Worm (Caenorhabditis elegans) whole organism, early embryonic: ENCODE measurements around the gene mltn-7.

Experiments
- B0310.2 ChIP-seq: sonication (generic microtip); optimal IDR thresholded peaks from 2 replicates; lab custom pipeline; 2016; ENCODE audit warnings: mild to moderate bottlenecking, missing genetic modification characterization, missing compliant biosample characterization
- F13C5.2 ChIP-seq: sonication (generic microtip); optimal IDR thresholded peaks from 2 replicates; lab custom pipeline; 2017; ENCODE audit warnings: mild to moderate bottlenecking, missing genetic modification characterization, inconsistent platforms, missing compliant biosample characterization
- aly-1 ChIP-seq: sonication (generic microtip); optimal IDR thresholded peaks from 2 replicates; lab custom pipeline; 2016; ENCODE audit warnings: missing genetic modification characterization, missing compliant biosample characterization
- ama-1 ChIP-seq: fragments of 150-350 bp; optimal IDR thresholded peaks from 2 replicates; lab custom pipeline; 2014
- ceh-13 ChIP-seq: fragments of 200-800 bp; sonication (Bioruptor generic); optimal IDR thresholded peaks from 2 replicates; lab custom pipeline; 2018; ENCODE audit warnings: mild to moderate bottlenecking, missing genetic modification characterization, missing compliant biosample characterization
- ceh-36 ChIP-seq: sonication (generic microtip); optimal IDR thresholded peaks from 2 replicates; lab custom pipeline; 2016; ENCODE audit warnings: missing genetic modification characterization, inconsistent platforms, missing compliant biosample characterization
- ets-7 ChIP-seq: sonication (generic microtip); optimal IDR thresholded peaks from 2 replicates; lab custom pipeline; 2016; ENCODE audit warnings: missing genotype, missing genetic modification characterization, missing compliant biosample characterization
- flt-1 ChIP-seq: fragments of 200-800 bp; sonication (Bioruptor generic); IDR thresholded peaks from 2 replicates; pipeline ENCODE4 v1.3.6; 2022; ENCODE audit warnings: missing genetic modification characterization, missing compliant biosample characterization
- hmbx-1 ChIP-seq: sonication (generic microtip); optimal IDR thresholded peaks from 2 replicates; lab custom pipeline; 2016; ENCODE audit warnings: mild to moderate bottlenecking, missing genetic modification characterization, missing compliant biosample characterization
- hmg-4 ChIP-seq: fragments of 200-800 bp; sonication (Bioruptor generic); optimal IDR thresholded peaks from 2 replicates; lab custom pipeline; 2018; ENCODE audit warnings: mild to moderate bottlenecking, missing genetic modification characterization, missing compliant biosample characterization
- hnd-1 ChIP-seq: sonication (generic microtip); optimal IDR thresholded peaks from 2 replicates; lab custom pipeline; 2016; ENCODE audit warnings: missing genetic modification characterization, missing compliant biosample characterization
- pes-1 ChIP-seq: fragments of 200-800 bp; sonication (Bioruptor generic); IDR thresholded peaks from 2 replicates; pipeline ENCODE4 v1.3.6; 2022; ENCODE audit warnings: missing genetic modification reagents, missing genetic modification characterization, missing compliant biosample characterization
- scrt-1 ChIP-seq: fragments of 200-800 bp; sonication (Bioruptor generic); IDR thresholded peaks from 2 replicates; pipeline ENCODE4 v1.3.6; 2022; ENCODE audit warnings: missing genetic modification characterization, missing compliant biosample characterization
- sea-1 ChIP-seq: fragments of 200-800 bp; sonication (Bioruptor generic); conservative IDR thresholded peaks from 2 replicates; pipeline ENCODE4 v1.3.6; 2022; ENCODE audit warnings: missing genetic modification characterization, missing compliant biosample characterization
- tbx-11 ChIP-seq: fragments of 200-800 bp; sonication (Bioruptor generic); IDR thresholded peaks from 2 replicates; pipeline ENCODE4 v1.3.6; 2022; ENCODE audit warnings: missing genetic modification characterization, missing compliant biosample characterization
- tbx-37 ChIP-seq: fragments of 200-800 bp; sonication (Bioruptor generic); conservative IDR thresholded peaks from 2 replicates; pipeline ENCODE4 v1.3.6; 2022; ENCODE audit warnings: missing genetic modification reagents, missing genetic modification characterization, missing compliant biosample characterization
- tra-4 ChIP-seq: sonication (generic microtip); optimal IDR thresholded peaks from 2 replicates; lab custom pipeline; 2017; ENCODE audit warnings: missing genetic modification characterization, missing compliant biosample characterization

Gene mltn-7

ce11 chrV:378231-378630, 8.1 kb downstream of the mltn-7 start:
- TF ChIP-seq hmg-4 (no peak), tbx-37 (no peak), sea-1 (GFP tag; lab: Robert Waterston, UW) (no peak), aly-1 (no peak), ets-7 (tag; lab: Kevin White, UChicago) (no peak), ceh-36 (tag; lab: Kevin White, UChicago) (no peak), F13C5.2 (tag; lab: Kevin White, UChicago) (no peak), hnd-1 (no peak), tbx-11 (no peak), hmbx-1 (tag; lab: Kevin White, UChicago) (no peak), tra-4 (no peak), pes-1 (no peak), ceh-13 (GFP tag; lab: Kevin White, UChicago) (no peak), scrt-1 (GFP tag; lab: Robert Waterston, UW) (no peak), flt-1 (no peak), B0310.2 (no peak), ama-1 (lab: Kevin White, UChicago) (no peak)

- TF ChIP-seq ceh-36 (tag; lab: Kevin White, UChicago) (no peak), scrt-1 (GFP tag; lab: Robert Waterston, UW) (no peak), ama-1 (lab: Kevin White, UChicago) (no peak), flt-1 (no peak), aly-1 (no peak), sea-1 (GFP tag; lab: Robert Waterston, UW) (no peak), pes-1 (no peak)
Observed at ce11 chrV:380186-380585, 10.1 kb downstream of the mltn-7 start, which contains the start of gene mltn-8. Gene mltn-8, minus strand, starts transcription at chrV:380286.

ce11 chrV:381227-381950, 11.3 kb downstream of the mltn-7 start, which contains the start of gene ZK6.8:
Gene ZK6.8, plus strand, starts transcription at chrV:381908.
- TF ChIP-seq pes-1, result no peak
- no peak for TF ChIP-seq tbx-11
- TF ChIP-seq ama-1 (lab: Kevin White, UChicago), result no peak
- no peak for TF ChIP-seq ets-7 (tag; lab: Kevin White, UChicago)
- no peak for TF ChIP-seq tra-4

ce11 chrV:384511-384910, 14.4 kb downstream of the mltn-7 start:
- no peak for TF ChIP-seq tra-4
- TF ChIP-seq pes-1, result no peak
- no peak for TF ChIP-seq hmbx-1 (tag; lab: Kevin White, UChicago)
- TF ChIP-seq ets-7 (tag; lab: Kevin White, UChicago), result no peak
- TF ChIP-seq ceh-36 (tag; lab: Kevin White, UChicago), result no peak
- TF ChIP-seq F13C5.2 (tag; lab: Kevin White, UChicago), result no peak
- no peak for TF ChIP-seq ceh-13 (GFP tag; lab: Kevin White, UChicago)
- no peak for TF ChIP-seq hnd-1
- no peak for TF ChIP-seq sea-1 (GFP tag; lab: Robert Waterston, UW)

ce11 chrV:385488-385887, 15.4 kb downstream of the mltn-7 start, which contains the start of gene lipl-5:
Gene lipl-5, plus strand, starts transcription at chrV:385746.
- TF ChIP-seq F13C5.2 (tag; lab: Kevin White, UChicago) (no peak), tbx-11 (no peak), aly-1 (no peak), sea-1 (GFP tag; lab: Robert Waterston, UW) (no peak), B0310.2 (no peak), hnd-1 (no peak), ceh-36 (tag; lab: Kevin White, UChicago) (no peak), pes-1 (no peak), ceh-13 (GFP tag; lab: Kevin White, UChicago) (no peak), scrt-1 (GFP tag; lab: Robert Waterston, UW) (no peak)

- TF ChIP-seq pes-1 (no peak), F13C5.2 (tag; lab: Kevin White, UChicago) (no peak), flt-1 (no peak), ama-1 (lab: Kevin White, UChicago) (no peak), hmbx-1 (tag; lab: Kevin White, UChicago) (no peak)
Observed at ce11 chrV:388397-388796, 18.3 kb downstream of the mltn-7 start, which contains the start of gene ZK6.6. Gene ZK6.6, plus strand, starts transcription at chrV:388697.

- TF ChIP-seq sea-1 (GFP tag; lab: Robert Waterston, UW) (no peak), tbx-37 (no peak), hmbx-1 (tag; lab: Kevin White, UChicago) (no peak), ceh-13 (GFP tag; lab: Kevin White, UChicago) (no peak), aly-1 (no peak), ets-7 (tag; lab: Kevin White, UChicago) (no peak), tbx-11 (no peak), F13C5.2 (tag; lab: Kevin White, UChicago) (no peak), ama-1 (lab: Kevin White, UChicago) (no peak), hmg-4 (no peak), B0310.2 (no peak), scrt-1 (GFP tag; lab: Robert Waterston, UW) (no peak), pes-1 (no peak), flt-1 (no peak), tra-4 (no peak), hnd-1 (no peak)
Observed at ce11 chrV:392199-392678, 22.1 kb downstream of the mltn-7 start, which contains the start of gene nhr-254. Gene nhr-254, plus strand, starts transcription at chrV:392628.

ce11 chrV:396309-396708, 26.2 kb downstream of the mltn-7 start, which contains the start of gene nhr-253:
Gene nhr-253, plus strand, starts transcription at chrV:396593.
- TF ChIP-seq scrt-1 (GFP tag; lab: Robert Waterston, UW) (no peak), sea-1 (GFP tag; lab: Robert Waterston, UW) (no peak), flt-1 (no peak), B0310.2 (no peak), aly-1 (no peak)
